Fruit fly (Drosophila melanogaster) whole organism, embryonic: ENCODE results near the gene dpr18.

Experiments used
- BtbVII ChIP-seq: fragments of 200-800 bp; sonication (Bioruptor generic); optimal IDR thresholded peaks from 3 replicates; lab custom pipeline; 2017; ENCODE audit warnings: missing biosample characterization, mild to moderate bottlenecking, missing genetic modification characterization
- CG10321 ChIP-seq: fragments of 200-800 bp; sonication (Bioruptor generic); IDR thresholded peaks from 2 replicates; pipeline ENCODE4 v1.3.6; 2022; ENCODE audit warnings: missing biosample characterization, missing genetic modification characterization
- CG11247 ChIP-seq: fragments of 200-800 bp; sonication (Bioruptor generic); IDR thresholded peaks from 2 replicates; pipeline ENCODE4 v1.3.6; 2022; ENCODE audit warnings: missing biosample characterization, missing genetic modification characterization
- CG12299 ChIP-seq: fragments of 200-800 bp; sonication (Bioruptor generic); optimal IDR thresholded peaks from 2 replicates; lab custom pipeline; 2018; ENCODE audit warnings: missing biosample characterization, mild to moderate bottlenecking, missing genetic modification characterization
- CG13296 ChIP-seq: fragments of 200-800 bp; sonication (Bioruptor generic); optimal IDR thresholded peaks from 3 replicates; lab custom pipeline; 2018; ENCODE audit warnings: missing biosample characterization, mild to moderate bottlenecking, missing genetic modification characterization
- CG15269 ChIP-seq: fragments of 200-800 bp; sonication (Bioruptor generic); optimal IDR thresholded peaks from 2 replicates; lab custom pipeline; 2018; ENCODE audit warnings: missing biosample characterization, mild to moderate bottlenecking, missing genetic modification characterization, moderate library complexity
- CG1603 ChIP-seq: fragments of 200-800 bp; sonication (Bioruptor generic); optimal IDR thresholded peaks from 2 replicates; lab custom pipeline; 2019; ENCODE audit warnings: missing biosample characterization, mild to moderate bottlenecking, missing genetic modification characterization, moderate library complexity
- CG17186 ChIP-seq: fragments of 200-800 bp; sonication (Bioruptor generic); optimal IDR thresholded peaks from 3 replicates; lab custom pipeline; 2017; ENCODE audit warnings: missing biosample characterization, missing genetic modification reagents, missing genetic modification characterization
- CG2712 ChIP-seq: fragments of 200-800 bp; optimal IDR thresholded peaks from 3 replicates; lab custom pipeline; 2019; ENCODE audit warnings: missing biosample characterization, mild to moderate bottlenecking, missing genetic modification characterization, moderate library complexity
- CG2889 ChIP-seq: fragments of 200-800 bp; sonication (Bioruptor generic); IDR thresholded peaks from 3 replicates; pipeline ENCODE4 v1.3.6; 2022; ENCODE audit warnings: missing biosample characterization, missing genetic modification characterization
- CG30431 ChIP-seq: fragments of 200-800 bp; sonication (Bioruptor generic); optimal IDR thresholded peaks from 2 replicates; lab custom pipeline; 2017; ENCODE audit warnings: missing biosample characterization, missing genetic modification characterization
- CG31388 ChIP-seq: fragments of 200-800 bp; sonication (Bioruptor generic); optimal IDR thresholded peaks from 2 replicates; lab custom pipeline; 2016; ENCODE audit warnings: missing biosample characterization, missing genetic modification characterization
- CG32772 ChIP-seq: fragments of 200-800 bp; sonication (Bioruptor generic); IDR thresholded peaks from 2 replicates; pipeline ENCODE4 v1.3.6; 2022; ENCODE audit warnings: missing biosample characterization, missing genetic modification characterization
- CG3726 ChIP-seq: fragments of 200-800 bp; sonication (Bioruptor generic); IDR thresholded peaks from 3 replicates; pipeline ENCODE4, ENCODE4 v1.3.6; 2022; ENCODE audit warnings: missing biosample characterization, missing genetic modification characterization
- CG6175 ChIP-seq: fragments of 200-800 bp; sonication (Bioruptor generic); IDR thresholded peaks from 3 replicates; pipeline ENCODE4 v1.3.6; 2022; ENCODE audit warnings: missing biosample characterization, missing genetic modification characterization
- E2f1 ChIP-seq: fragments of 200-800 bp; sonication (Bioruptor generic); IDR thresholded peaks from 2 replicates; pipeline ENCODE4 v1.3.6; 2022; ENCODE audit warnings: missing biosample characterization, missing genetic modification characterization
- H15 ChIP-seq: fragments of 200-800 bp; sonication (Bioruptor generic); IDR thresholded peaks from 3 replicates; pipeline ENCODE4 v1.3.6; 2022; ENCODE audit warnings: missing biosample characterization, missing genetic modification characterization
- HLHmδ ChIP-seq: fragments of 200-800 bp; sonication (Bioruptor generic); optimal IDR thresholded peaks from 2 replicates; lab custom pipeline; 2018; ENCODE audit warnings: missing biosample characterization, mild to moderate bottlenecking, missing genetic modification characterization, moderate library complexity
- Hr39 ChIP-seq: fragments of >200 bp; optimal IDR thresholded peaks from 2 replicates; lab custom pipeline; 2017
- MESR4 ChIP-seq: fragments of 200-800 bp; sonication (Bioruptor generic); optimal IDR thresholded peaks from 2 replicates; lab custom pipeline; 2018; ENCODE audit warnings: missing biosample characterization, mild to moderate bottlenecking, missing genetic modification characterization, moderate library complexity
- Nf-YB ChIP-seq: fragments of 200-800 bp; sonication (Bioruptor generic); optimal IDR thresholded peaks from 3 replicates; lab custom pipeline; 2019; ENCODE audit warnings: missing biosample characterization, mild to moderate bottlenecking, missing genetic modification characterization, moderate library complexity
- Ptx1 ChIP-seq: fragments of 200-800 bp; sonication (Bioruptor generic); IDR thresholded peaks from 2 replicates; pipeline ENCODE4 v1.3.6; 2022; ENCODE audit warnings: missing biosample characterization, missing genetic modification characterization
- Ravus ChIP-seq: fragments of 200-800 bp; sonication (Bioruptor generic); IDR thresholded peaks from 2 replicates; pipeline ENCODE4 v1.3.6; 2022; ENCODE audit warnings: missing biosample characterization, missing genetic modification characterization
- Sox102F ChIP-seq: fragments of 200-800 bp; sonication (Bioruptor generic); optimal IDR thresholded peaks from 2 replicates; lab custom pipeline; 2018; ENCODE audit warnings: missing biosample characterization, mild to moderate bottlenecking, missing genetic modification characterization, moderate library complexity
- Ssrp ChIP-seq: fragments of 200-800 bp; sonication (Bioruptor generic); optimal IDR thresholded peaks from 2 replicates; lab custom pipeline; 2018; ENCODE audit warnings: missing biosample characterization, mild to moderate bottlenecking, missing genetic modification characterization, moderate library complexity
- Tbp ChIP-seq: fragments of >200 bp; optimal IDR thresholded peaks from 2 replicates; lab custom pipeline; 2018; ENCODE audit warnings: missing biosample characterization, missing genetic modification characterization
- ase ChIP-seq: fragments of 200-800 bp; sonication (Bioruptor generic); IDR thresholded peaks from 3 replicates; pipeline ENCODE4 v1.3.6; 2022; ENCODE audit warnings: missing biosample characterization, missing genetic modification characterization
- chn ChIP-seq: fragments of 200-800 bp; sonication (Bioruptor generic); optimal IDR thresholded peaks from 2 replicates; lab custom pipeline; 2016; ENCODE audit warnings: missing biosample characterization, missing genetic modification characterization
- corto ChIP-seq: fragments of 200-800 bp; sonication (Bioruptor generic); optimal IDR thresholded peaks from 2 replicates; lab custom pipeline; 2016; ENCODE audit warnings: missing biosample characterization, mild to moderate bottlenecking, missing genetic modification characterization, moderate library complexity
- cwo ChIP-seq: fragments of 200-800 bp; sonication (Bioruptor generic); optimal IDR thresholded peaks from 3 replicates; lab custom pipeline; 2017; ENCODE audit warnings: missing biosample characterization, missing genetic modification characterization, mild to moderate bottlenecking, moderate library complexity, missing genetic modification reagents
- dan ChIP-seq: fragments of 200-800 bp; sonication (Bioruptor generic); IDR thresholded peaks from 2 replicates; pipeline ENCODE4 v1.3.6; 2022; ENCODE audit warnings: missing biosample characterization, missing genetic modification characterization
- dimm ChIP-seq: fragments of 200-800 bp; sonication (Bioruptor generic); IDR thresholded peaks from 2 replicates; pipeline ENCODE4 v1.3.6; 2022; ENCODE audit warnings: missing biosample characterization, missing genetic modification characterization
- ftz-f1 ChIP-seq: fragments of 200-800 bp; sonication (Bioruptor generic); optimal IDR thresholded peaks from 2 replicates; lab custom pipeline; 2016; ENCODE audit warnings: missing biosample characterization, missing genetic modification characterization
- gce ChIP-seq: fragments of 200-800 bp; sonication (Bioruptor generic); IDR thresholded peaks from 3 replicates; pipeline ENCODE4 v1.3.6; 2022; ENCODE audit warnings: missing biosample characterization, missing genetic modification characterization
- inv ChIP-seq: fragments of 200-800 bp; sonication (Bioruptor generic); IDR thresholded peaks from 2 replicates; pipeline ENCODE4 v1.3.6; 2022; ENCODE audit warnings: missing biosample characterization, missing genetic modification characterization; ENCODE audit not compliant: partially characterized antibody
- lilli ChIP-seq: fragments of 200-800 bp; sonication (Bioruptor generic); optimal IDR thresholded peaks from 3 replicates; lab custom pipeline; 2016; ENCODE audit warnings: missing biosample characterization, missing genetic modification characterization
- mld ChIP-seq: fragments of 200-800 bp; sonication (Bioruptor generic); IDR thresholded peaks from 3 replicates; pipeline ENCODE4 v1.3.6; 2022; ENCODE audit warnings: missing biosample characterization, missing genetic modification characterization; ENCODE audit not compliant: partially characterized antibody
- nau ChIP-seq: fragments of 200-800 bp; sonication (Bioruptor generic); optimal IDR thresholded peaks from 3 replicates; lab custom pipeline; 2017; ENCODE audit warnings: missing biosample characterization, mild to moderate bottlenecking, missing genetic modification characterization, missing genetic modification reagents
- pb ChIP-seq: fragments of 200-800 bp; sonication (Bioruptor generic); optimal IDR thresholded peaks from 3 replicates; lab custom pipeline; 2016; ENCODE audit warnings: missing biosample characterization, missing genetic modification characterization
- peb ChIP-seq: fragments of 200-800 bp; sonication (Bioruptor generic); IDR thresholded peaks from 2 replicates; pipeline ENCODE4 v1.3.6; 2022; ENCODE audit warnings: missing biosample characterization, missing genetic modification characterization
- pita ChIP-seq: fragments of 200-800 bp; sonication (Bioruptor generic); optimal IDR thresholded peaks from 2 replicates; lab custom pipeline; 2017; ENCODE audit warnings: missing biosample characterization, mild to moderate bottlenecking, missing genetic modification characterization
- repo ChIP-seq: fragments of 200-800 bp; sonication (Bioruptor generic); optimal IDR thresholded peaks from 2 replicates; lab custom pipeline; 2016; ENCODE audit warnings: missing biosample characterization, missing genetic modification characterization
- sim ChIP-seq: fragments of 200-800 bp; sonication (Bioruptor generic); IDR thresholded peaks from 2 replicates; pipeline ENCODE4 v1.3.6; 2022; ENCODE audit warnings: missing biosample characterization, missing genetic modification characterization
- sr ChIP-seq: fragments of 200-800 bp; sonication (Bioruptor generic); IDR thresholded peaks from 3 replicates; pipeline ENCODE4 v1.3.6; 2022; ENCODE audit warnings: missing biosample characterization, missing genetic modification characterization
- stwl ChIP-seq: fragments of 200-800 bp; sonication (Bioruptor generic); optimal IDR thresholded peaks from 3 replicates; lab custom pipeline; 2018; ENCODE audit warnings: missing biosample characterization, mild to moderate bottlenecking, missing genetic modification characterization, moderate library complexity
- tll ChIP-seq, 2 experiments: fragments of 200-800 bp in 1 of 2; fragments of >200 bp in 1 of 2; sonication (Bioruptor generic) in 1 of 2; optimal IDR thresholded peaks; 2 replicates each; lab custom pipeline; 2017 to 2019; ENCODE audit warnings: missing biosample characterization in 2 of 2, missing genetic modification characterization in 2 of 2, mild to moderate bottlenecking in 1 of 2, moderate library complexity in 1 of 2
- twi ChIP-seq: fragments of 200-800 bp; optimal IDR thresholded peaks from 2 replicates; lab custom pipeline; 2019; ENCODE audit warnings: missing biosample characterization, mild to moderate bottlenecking, missing genetic modification characterization, moderate library complexity
- zen ChIP-seq: fragments of 200-800 bp; sonication (Bioruptor generic); optimal IDR thresholded peaks from 3 replicates; lab custom pipeline; 2018; ENCODE audit warnings: missing biosample characterization, mild to moderate bottlenecking, missing genetic modification characterization, moderate library complexity

Gene dpr18

dm6 chrX:16090179-16091144 lies 26.9 kb downstream of the dpr18 start (continued):
- TF ChIP-seq CG17186 (GFP tag; lab: Kevin White, UChicago) (peak; percentile 61), nau (GFP tag; lab: Kevin White, UChicago) (peak; percentile 77), CG31388 (GFP tag; lab: Kevin White, UChicago) (peak; percentile 71), inv (no peak), CG32772 (GFP tag; lab: Robert Waterston, UW) (peak; percentile 86), mld (GFP tag; lab: Robert Waterston, UW) (no peak), CG2889 (peak; percentile 89), CG13296 (GFP tag; lab: Kevin White, UChicago) (peak; percentile 93), Ssrp (tag; lab: Kevin White, UChicago) (peak; percentile 76), repo (peak; percentile 83), sr (GFP tag; lab: Robert Waterston, UW) (peak; percentile 72; the same call in 2 of the 3 replicates), Hr39 (lab: Kevin White, UChicago) (no peak), CG30431 (GFP tag; lab: Kevin White, UChicago) (peak; percentile 76), stwl (tag; lab: Kevin White, UChicago) (no peak), H15 (GFP tag; lab: Robert Waterston, UW) (peak; percentile 85), Sox102F (GFP tag; lab: Kevin White, UChicago) (peak; percentile 90), CG15269 (tag; lab: Kevin White, UChicago) (peak; percentile 96), dan (GFP tag; lab: Robert Waterston, UW) (0 out of 2 replicates have a peak, but pooled peaks have one; percentile 22), twi (tag; lab: Kevin White, UChicago) (peak; percentile 62), E2f1 (GFP tag; lab: Robert Waterston, UW) (peak; percentile 92), ase (peak; percentile 88; the same call in 2 of the 3 replicates), corto (GFP tag; lab: Kevin White, UChicago) (peak; percentile 54), tll (GFP tag; optimal IDR thresholded peaks at IDR 0.05; lab: Kevin White, UChicago) (no peak), CG1603 (tag; lab: Kevin White, UChicago) (peak; percentile 95), CG2712 (peak; percentile 78), Tbp (GFP tag; lab: Kevin White, UChicago) (no peak), Ptx1 (peak; percentile 89), CG3726 (GFP tag; lab: Robert Waterston, UW) (peak; percentile 76; the same call in 1 of the 3 replicates), HLHmδ (GFP tag; lab: Kevin White, UChicago) (no peak), CG11247 (GFP tag; lab: Robert Waterston, UW) (peak; percentile 89), chn (GFP tag; lab: Kevin White, UChicago) (peak; percentile 77), lilli (GFP tag; lab: Kevin White, UChicago) (peak; percentile 94), sim (no peak), pita (GFP tag; lab: Kevin White, UChicago) (no peak), Nf-YB (GFP tag; lab: Kevin White, UChicago) (peak; percentile 60), pb (GFP tag; lab: Kevin White, UChicago) (peak; percentile 86), cwo (GFP tag; lab: Kevin White, UChicago) (peak; percentile 85), gce (GFP tag; lab: Robert Waterston, UW) (peak; percentile 88), CG6175 (GFP tag; lab: Robert Waterston, UW) (peak; percentile 83; the same call in 2 of the 3 replicates), MESR4 (peak; percentile 38), zen (tag; lab: Kevin White, UChicago) (peak; percentile 54), CG12299 (tag; lab: Kevin White, UChicago) (peak; percentile 85), CG10321 (GFP tag; lab: Robert Waterston, UW) (peak; percentile 69), Ravus (GFP tag; lab: Robert Waterston, UW) (peak; percentile 71), ftz-f1 (no peak), BtbVII (GFP tag; lab: Kevin White, UChicago) (peak; percentile 88), dimm (GFP tag; lab: Robert Waterston, UW) (peak; percentile 81), peb (peak; percentile 78)
